Worm (Caenorhabditis elegans): ENCODE measurements around the gene T08G5.1.
A peak's percentile ranks its signal among the peaks of the same experiment; 100 is the strongest.
"Not testable (repeated sequence)": the region's sequence is repeated elsewhere in the genome, so short reads cannot be mapped to it uniquely, and the experiment has no call there.

The T08G5.1 gene

ce11 chrV:14038328-14039084 lies 19.9 kb downstream of the T08G5.1 start, which contains the start of gene vps-39:
vps-39 (minus strand) TSS chrV:14038378.
- peak; percentile 94 for TF ChIP-seq C17E4.6 (GFP tag; IDR thresholded peaks at IDR 0.05)
- TF ChIP-seq athp-1 (tag; optimal IDR thresholded peaks at IDR 0.05) = peak; percentile 27
- peak; percentile 96 for TF ChIP-seq Y95B8A.8 (GFP tag; IDR thresholded peaks at IDR 0.05)
- TF ChIP-seq tlf-1 (GFP tag; optimal IDR thresholded peaks at IDR 0.05) = peak; percentile 35
- peak; percentile 99 for TF ChIP-seq dox-1 (GFP tag; IDR thresholded peaks at IDR 0.05)
- TF ChIP-seq F37B4.10 (GFP tag; IDR thresholded peaks at IDR 0.05) = 0 out of 2 replicates have a peak, but pooled peaks have one; percentile 86
- TF ChIP-seq madf-6 (GFP tag; IDR thresholded peaks at IDR 0.05) = peak; percentile 94
- TF ChIP-seq attf-5 (GFP tag; optimal IDR thresholded peaks at IDR 0.05) = peak; percentile 69
- TF ChIP-seq C06A6.2 (GFP tag; conservative IDR thresholded peaks at IDR 0.05) = peak; percentile 99
- peak; percentile 82 for TF ChIP-seq hmg-1.2 (GFP tag; IDR thresholded peaks at IDR 0.05)
- TF ChIP-seq pbrm-1 (GFP tag; IDR thresholded peaks at IDR 0.05) = peak; percentile 98
- not testable (repeated sequence) for TF ChIP-seq snpc-4 (GFP tag; optimal IDR thresholded peaks at IDR 0.05); rpc-1 (tag; optimal IDR thresholded peaks at IDR 0.05)
- TF ChIP-seq snpc-4 (tag; optimal IDR thresholded peaks at IDR 0.05) = peak in 2 of 4 experiments; percentile 61 to 67
- TF ChIP-seq ceh-100 (GFP tag; IDR thresholded peaks at IDR 0.05) = peak; percentile 99
- TF ChIP-seq rpc-1 (optimal IDR thresholded peaks at IDR 0.05) = peak; percentile 23
- TF ChIP-seq Y79H2A.3 (GFP tag; conservative IDR thresholded peaks at IDR 0.05) = peak; percentile 82; the same call in 1 of the 2 replicates
- peak; percentile 12 for TF ChIP-seq lsl-1 (GFP tag; optimal IDR thresholded peaks at IDR 0.05)
- TF ChIP-seq bed-2 (GFP tag; IDR thresholded peaks at IDR 0.05) = peak; percentile 87
- TF ChIP-seq lir-1 (GFP tag; conservative IDR thresholded peaks at IDR 0.05) = peak; percentile 69
- TF ChIP-seq ceh-27 (GFP tag; optimal IDR thresholded peaks at IDR 0.05) = peak; percentile 31
- peak; percentile 80 for TF ChIP-seq Y53F4B.3 (GFP tag; IDR thresholded peaks at IDR 0.05)
- TF ChIP-seq B0336.3 (GFP tag; IDR thresholded peaks at IDR 0.05) = 0 out of 2 replicates have a peak, but pooled peaks have one; percentile 39
- TF ChIP-seq nhr-120 (GFP tag; IDR thresholded peaks at IDR 0.05) = 0 out of 2 replicates have a peak, but pooled peaks have one; percentile 29
- TF ChIP-seq aptf-3 (GFP tag; IDR thresholded peaks at IDR 0.05) = peak; percentile 79; the same call in 1 of the 2 replicates
- TF ChIP-seq F33H1.4 (GFP tag; IDR thresholded peaks at IDR 0.05) = peak; percentile 82
- TF ChIP-seq Y67H2A.10 (GFP tag; conservative IDR thresholded peaks at IDR 0.05) = peak; percentile 91
- peak; percentile 69 for TF ChIP-seq lin-54 (GFP tag; optimal IDR thresholded peaks at IDR 0.05)
- peak; percentile 82 for TF ChIP-seq attf-3 (GFP tag; conservative IDR thresholded peaks at IDR 0.05)
- TF ChIP-seq attf-6 (GFP tag; IDR thresholded peaks at IDR 0.05) = peak; percentile 86
- TF ChIP-seq sea-2 (GFP tag; IDR thresholded peaks at IDR 0.05) = peak; percentile 87; the same call in 1 of the 2 replicates
- TF ChIP-seq lin-26 (GFP tag; IDR thresholded peaks at IDR 0.05) = peak; percentile 82
- peak; percentile 83 for TF ChIP-seq hsf-1 (GFP tag; IDR thresholded peaks at IDR 0.05)
- peak; percentile 98 for TF ChIP-seq D2030.7 (GFP tag; IDR thresholded peaks at IDR 0.05)
- TF ChIP-seq ZK185.1 (tag; optimal IDR thresholded peaks at IDR 0.05; ENCODE audit: poor library complexity, severe bottlenecking) = peak; percentile 15
- TF ChIP-seq cebp-1 (GFP tag; IDR thresholded peaks at IDR 0.05) = peak; percentile 77
- peak; percentile 73 for TF ChIP-seq cebp-1 (tag; optimal IDR thresholded peaks at IDR 0.05)
- peak; percentile 57; the same call in 1 of the 2 replicates for TF ChIP-seq let-526 (GFP tag; IDR thresholded peaks at IDR 0.05)
- TF ChIP-seq lin-40 (tag; optimal IDR thresholded peaks at IDR 0.05) = peak; percentile 61
- peak; percentile 92 for TF ChIP-seq Y53G8AR.9 (GFP tag; conservative IDR thresholded peaks at IDR 0.05)
- TF ChIP-seq egl-18 (GFP tag; IDR thresholded peaks at IDR 0.05) = 0 out of 2 replicates have a peak, but pooled peaks have one; percentile 35
- 0 out of 2 replicates have a peak, but pooled peaks have one; percentile 46 for TF ChIP-seq F39B2.1 (GFP tag; IDR thresholded peaks at IDR 0.05)
- peak; percentile 22 for TF ChIP-seq nhr-80 (tag; optimal IDR thresholded peaks at IDR 0.05)
- TF ChIP-seq K11D2.4 (GFP tag; IDR thresholded peaks at IDR 0.05) = peak; percentile 94
- peak; percentile 86 for TF ChIP-seq hmg-20 (GFP tag; IDR thresholded peaks at IDR 0.05)
- TF ChIP-seq madf-8 (GFP tag; conservative IDR thresholded peaks at IDR 0.05) = peak; percentile 86
- TF ChIP-seq ztf-6 (GFP tag; IDR thresholded peaks at IDR 0.05) = peak; percentile 84
